Worm (Caenorhabditis elegans) whole organism, L1 larva: ENCODE data around the gene rbm-42.

Source experiments
- ceh-90 ChIP-seq: sonication (generic microtip); optimal IDR thresholded peaks from 2 replicates; lab custom pipeline; 2016; ENCODE audit warnings: missing genetic modification characterization, missing compliant biosample characterization
- dpl-1 ChIP-seq, 3 experiments: fragments of 150-350 bp in 2 of 3; sonication (generic microtip) in 1 of 3; optimal IDR thresholded peaks; 2 replicates each; lab custom pipeline; 2014 to 2017; ENCODE audit warnings: missing biosample characterization in 3 of 3, missing genetic modification characterization in 3 of 3, missing genetic modification reagents in 3 of 3
- efl-1 ChIP-seq, 4 experiments: fragments of 150-350 bp; optimal IDR thresholded peaks in 3 of 4; peaks in 1 of 4; 1 replicate in 1 of 4; 2 replicates in 3 of 4; lab custom pipeline; 2014; ENCODE audit warnings: missing biosample characterization in 2 of 4, missing genetic modification characterization in 2 of 4, missing genetic modification reagents in 2 of 4
- pqm-1 ChIP-seq: sonication (generic microtip); optimal IDR thresholded peaks from 3 replicates; lab custom pipeline; 2017; ENCODE audit warnings: missing biosample characterization, missing genetic modification characterization
- unc-62 ChIP-seq: fragments of 150-350 bp; optimal IDR thresholded peaks from 2 replicates; lab custom pipeline; 2014; ENCODE audit warnings: missing biosample characterization, missing genetic modification reagents, missing genetic modification characterization
- zag-1 ChIP-seq: fragments of 150-350 bp; optimal IDR thresholded peaks from 2 replicates; lab custom pipeline; 2014; ENCODE audit warnings: missing biosample characterization, missing genetic modification characterization

DNA sequence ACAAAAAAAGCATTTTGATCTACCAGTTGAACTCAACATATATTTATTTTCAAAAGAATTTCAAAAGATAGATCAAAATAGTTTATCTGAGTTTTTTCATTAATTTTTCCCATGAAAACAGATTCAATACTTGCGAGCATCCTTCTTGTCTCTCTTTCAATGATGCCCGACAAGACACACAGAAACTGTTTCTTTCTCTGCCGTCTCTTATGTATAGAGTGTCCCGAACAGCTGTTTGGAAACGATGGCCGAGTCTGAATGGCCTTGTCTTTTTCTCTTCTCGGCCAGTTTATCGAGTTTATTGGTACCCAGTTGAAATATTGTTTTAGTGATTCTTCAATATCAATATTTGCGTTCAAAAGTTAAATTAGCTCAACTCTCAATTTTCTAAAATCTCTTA lies 44.3 kb downstream of the rbm-42 start:
- TF ChIP-seq efl-1 (optimal IDR thresholded peaks at IDR 0.05; lab: Kevin White, UChicago) (peak; percentile 76 to 80), efl-1 (GFP tag; optimal IDR thresholded peaks at IDR 0.05 in 1 of 2; lab: Kevin White, UChicago) (peak; percentile 71 to 94), dpl-1 (GFP tag; optimal IDR thresholded peaks at IDR 0.05; lab: Kevin White, UChicago) (peak; percentile 55 to 69 (median 68)), zag-1 (tag; lab: Kevin White, UChicago) (no peak), pqm-1 (tag; lab: Kevin White, UChicago) (no peak), ceh-90 (tag; lab: Kevin White, UChicago) (peak; percentile 59), unc-62 (no peak)
